Worm (Caenorhabditis elegans) whole organism, young adult: ENCODE measurements around the gene chil-8.

ENCODE experiments used
- ama-1 ChIP-seq, 3 experiments: fragments of 150-350 bp in 1 of 3; sonication (generic microtip) in 2 of 3; optimal IDR thresholded peaks; 2 replicates each; lab custom pipeline; 2014 to 2018; ENCODE audit warnings: missing biosample characterization in 2 of 3, missing genetic modification characterization in 2 of 3, missing genetic modification reagents in 2 of 3
- ceh-100 ChIP-seq: fragments of 200-800 bp; sonication (Bioruptor generic); IDR thresholded peaks from 2 replicates; pipeline ENCODE4 v1.3.6; 2022; ENCODE audit warnings: missing genetic modification reagents, missing genetic modification characterization, missing compliant biosample characterization
- hsf-1 ChIP-seq: fragments of 200-800 bp; sonication (Bioruptor generic); IDR thresholded peaks from 2 replicates; pipeline ENCODE4 v1.3.6; 2022; ENCODE audit warnings: missing genetic modification reagents, missing genetic modification characterization, missing compliant biosample characterization
- let-607 ChIP-seq, 2 experiments: fragments of 200-800 bp in 1 of 2; sonication (Bioruptor generic) in 1 of 2; sonication (generic microtip) in 1 of 2; optimal IDR thresholded peaks; 2 replicates each; lab custom pipeline; 2016 to 2018; ENCODE audit warnings: mild to moderate bottlenecking in 2 of 2, missing compliant biosample characterization in 2 of 2, missing genetic modification characterization in 2 of 2, moderate library complexity in 2 of 2, missing genotype in 1 of 2
- tbx-9 ChIP-seq: sonication (generic microtip); optimal IDR thresholded peaks from 2 replicates; lab custom pipeline; 2016; ENCODE audit warnings: borderline replicate concordance, missing genetic modification characterization, inconsistent platforms, missing compliant biosample characterization
- zim-3 ChIP-seq: sonication (generic microtip); optimal IDR thresholded peaks from 2 replicates; lab custom pipeline; 2017; ENCODE audit warnings: mild to moderate bottlenecking, missing genetic modification characterization, moderate library complexity, missing compliant biosample characterization

DNA sequence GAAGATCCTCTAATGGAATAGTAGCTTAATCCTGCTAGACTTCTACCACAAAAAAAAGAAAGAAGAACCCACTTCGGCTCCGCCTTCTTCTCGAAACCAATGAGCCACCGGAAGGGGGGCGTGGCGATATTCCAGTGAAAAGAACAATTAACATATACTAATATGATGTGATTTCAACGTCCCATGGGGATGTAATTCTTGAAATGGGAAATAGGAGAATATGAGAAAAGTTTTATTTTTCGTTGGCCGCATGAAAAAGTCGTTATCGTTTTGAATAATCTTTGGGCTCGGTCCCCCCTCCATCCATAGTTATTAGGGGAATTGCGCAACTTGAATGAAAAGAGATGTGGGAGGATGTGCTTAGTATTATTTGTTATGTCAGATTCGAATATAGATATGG lies 27.4 kb upstream of the chil-8 start, which contains the start of gene unc-4:
- TF ChIP-seq ceh-100 (GFP tag; lab: Robert Waterston, UW) (no peak), hsf-1 (GFP tag; lab: Robert Waterston, UW) (no peak), ama-1 (optimal IDR thresholded peaks at IDR 0.05; lab: Kevin White, UChicago) (no peak), ama-1 (GFP tag; optimal IDR thresholded peaks at IDR 0.05; lab: Kevin White, UChicago) (no peak), zim-3 (tag; lab: Kevin White, UChicago) (no peak), tbx-9 (tag; lab: Kevin White, UChicago) (no peak), let-607 (tag; optimal IDR thresholded peaks at IDR 0.05; lab: Kevin White, UChicago) (no peak)
